Fruit fly (Drosophila melanogaster) whole organism, embryonic: ENCODE measurements around the gene Cep164.

Source experiments
- Adf1 ChIP-seq: fragments of 200-800 bp; sonication (Bioruptor generic); IDR thresholded peaks from 2 replicates; pipeline ENCODE4 v1.3.6; 2022; ENCODE audit warnings: missing biosample characterization, missing genetic modification characterization
- Atf3 ChIP-seq: fragments of 200-800 bp; sonication (Bioruptor generic); optimal IDR thresholded peaks from 3 replicates; lab custom pipeline; 2016; ENCODE audit warnings: missing biosample characterization, missing genetic modification characterization
- B-H2 ChIP-seq: fragments of 200-800 bp; sonication (Bioruptor generic); optimal IDR thresholded peaks from 2 replicates; lab custom pipeline; 2018; ENCODE audit warnings: missing biosample characterization, mild to moderate bottlenecking, missing genetic modification characterization
- CG12391 ChIP-seq: fragments of 200-800 bp; sonication (Bioruptor generic); optimal IDR thresholded peaks from 3 replicates; lab custom pipeline; 2018; ENCODE audit warnings: missing biosample characterization, mild to moderate bottlenecking, missing genetic modification characterization, moderate library complexity
- CG12744 ChIP-seq: fragments of 200-800 bp; sonication (Bioruptor generic); optimal IDR thresholded peaks from 2 replicates; lab custom pipeline; 2016; ENCODE audit warnings: missing biosample characterization, missing genetic modification characterization
- CG15073 ChIP-seq: fragments of 200-800 bp; sonication (Bioruptor generic); optimal IDR thresholded peaks from 2 replicates; lab custom pipeline; 2016; ENCODE audit warnings: missing biosample characterization, missing genetic modification characterization
- CG1603 ChIP-seq: fragments of 200-800 bp; sonication (Bioruptor generic); optimal IDR thresholded peaks from 2 replicates; lab custom pipeline; 2019; ENCODE audit warnings: missing biosample characterization, mild to moderate bottlenecking, missing genetic modification characterization, moderate library complexity
- CG17612 ChIP-seq: fragments of 200-800 bp; sonication (Bioruptor generic); IDR thresholded peaks from 2 replicates; pipeline ENCODE4 v1.3.6; 2022; ENCODE audit warnings: missing biosample characterization, missing genetic modification characterization
- CG17912 ChIP-seq: fragments of 200-800 bp; sonication (Bioruptor generic); optimal IDR thresholded peaks from 2 replicates; lab custom pipeline; 2018; ENCODE audit warnings: missing biosample characterization, mild to moderate bottlenecking, missing genetic modification characterization
- CG2678 ChIP-seq: fragments of 200-800 bp; sonication (Bioruptor generic); optimal IDR thresholded peaks from 3 replicates; lab custom pipeline; 2019; ENCODE audit warnings: missing biosample characterization, mild to moderate bottlenecking, missing genetic modification characterization, moderate library complexity
- CG30431 ChIP-seq: fragments of 200-800 bp; sonication (Bioruptor generic); optimal IDR thresholded peaks from 2 replicates; lab custom pipeline; 2017; ENCODE audit warnings: missing biosample characterization, missing genetic modification characterization
- CG4707 ChIP-seq: fragments of 200-800 bp; sonication (Bioruptor generic); optimal IDR thresholded peaks from 2 replicates; lab custom pipeline; 2018; ENCODE audit warnings: missing biosample characterization, mild to moderate bottlenecking, missing genetic modification characterization, moderate library complexity
- CG4820 ChIP-seq: fragments of 200-800 bp; sonication (Bioruptor generic); optimal IDR thresholded peaks from 3 replicates; lab custom pipeline; 2016; ENCODE audit warnings: missing biosample characterization, missing genetic modification characterization
- CG7928 ChIP-seq: fragments of 200-800 bp; sonication (Bioruptor generic); optimal IDR thresholded peaks from 2 replicates; lab custom pipeline; 2017; ENCODE audit warnings: missing biosample characterization, mild to moderate bottlenecking, missing genetic modification characterization
- CG7987 ChIP-seq: fragments of 200-800 bp; sonication (Bioruptor generic); optimal IDR thresholded peaks from 2 replicates; lab custom pipeline; 2018; ENCODE audit warnings: missing biosample characterization, mild to moderate bottlenecking, missing genetic modification characterization, moderate library complexity
- CG9817 ChIP-seq: fragments of 200-800 bp; sonication (Bioruptor generic); optimal IDR thresholded peaks from 2 replicates; lab custom pipeline; 2018; ENCODE audit warnings: missing biosample characterization, mild to moderate bottlenecking, missing genetic modification characterization, moderate library complexity
- CG9932 ChIP-seq: fragments of 200-800 bp; sonication (Bioruptor generic); IDR thresholded peaks from 2 replicates; pipeline ENCODE4 v1.3.6; 2022; ENCODE audit warnings: missing biosample characterization, missing genetic modification characterization
- CkIIα-i1 ChIP-seq: fragments of 200-800 bp; sonication (Bioruptor generic); IDR thresholded peaks from 2 replicates; pipeline ENCODE4 v1.3.6; 2022; ENCODE audit warnings: missing biosample characterization, missing genetic modification characterization
- Dad ChIP-seq: fragments of 200-800 bp; sonication (Bioruptor generic); optimal IDR thresholded peaks from 3 replicates; lab custom pipeline; 2016; ENCODE audit warnings: missing biosample characterization, missing genetic modification characterization
- Dref ChIP-seq: fragments of 200-800 bp; sonication (Bioruptor generic); IDR thresholded peaks from 2 replicates; pipeline ENCODE4 v1.3.6; 2022; ENCODE audit warnings: missing biosample characterization, missing genetic modification characterization
- E2f1 ChIP-seq: fragments of 200-800 bp; sonication (Bioruptor generic); IDR thresholded peaks from 2 replicates; pipeline ENCODE4 v1.3.6; 2022; ENCODE audit warnings: missing biosample characterization, missing genetic modification characterization
- ERR ChIP-seq: fragments of 200-800 bp; sonication (Bioruptor generic); optimal IDR thresholded peaks from 2 replicates; lab custom pipeline; 2016; ENCODE audit warnings: missing biosample characterization, missing genetic modification characterization
- Gug ChIP-seq: fragments of 200-800 bp; sonication (Bioruptor generic); IDR thresholded peaks from 4 replicates; pipeline ENCODE4 v1.3.6; 2022; ENCODE audit warnings: missing biosample characterization, missing genetic modification characterization
- HmgD ChIP-seq: fragments of 200-800 bp; sonication (Bioruptor generic); optimal IDR thresholded peaks from 3 replicates; lab custom pipeline; 2016; ENCODE audit warnings: missing biosample characterization, missing genetic modification characterization
- Max ChIP-seq: fragments of 200-800 bp; sonication (Bioruptor generic); optimal IDR thresholded peaks from 2 replicates; lab custom pipeline; 2016; ENCODE audit warnings: missing biosample characterization, mild to moderate bottlenecking, missing genetic modification characterization
- Mrtf ChIP-seq: fragments of 200-800 bp; sonication (Bioruptor generic); IDR thresholded peaks from 3 replicates; pipeline ENCODE4 v1.3.6; 2022; ENCODE audit warnings: missing biosample characterization, missing genetic modification characterization
- NfI ChIP-seq: fragments of 200-800 bp; sonication (Bioruptor generic); optimal IDR thresholded peaks from 3 replicates; lab custom pipeline; 2018; ENCODE audit warnings: missing biosample characterization, mild to moderate bottlenecking, missing genetic modification characterization, moderate library complexity
- Sry-β ChIP-seq: fragments of 200-800 bp; sonication (Bioruptor generic); optimal IDR thresholded peaks from 2 replicates; lab custom pipeline; 2018; ENCODE audit warnings: missing biosample characterization, mild to moderate bottlenecking, missing genetic modification characterization, moderate library complexity
- Tbp ChIP-seq: fragments of >200 bp; optimal IDR thresholded peaks from 2 replicates; lab custom pipeline; 2018; ENCODE audit warnings: missing biosample characterization, missing genetic modification characterization
- Trl ChIP-seq, 3 experiments: fragments of >200 bp in 2 of 3; fragments of 200-800 bp in 1 of 3; sonication (Bioruptor generic) in 1 of 3; optimal IDR thresholded peaks; 2 replicates in 1 of 3; 3 replicates in 2 of 3; lab custom pipeline; 2016 to 2017; ENCODE audit warnings: missing biosample characterization in 1 of 3, missing genetic modification characterization in 1 of 3
- Vsx1 ChIP-seq: fragments of 200-800 bp; sonication (Bioruptor generic); optimal IDR thresholded peaks from 2 replicates; lab custom pipeline; 2017; ENCODE audit warnings: missing biosample characterization, mild to moderate bottlenecking, missing genetic modification characterization, missing genetic modification reagents
- bsh ChIP-seq, 2 experiments: fragments of 200-800 bp; sonication (Bioruptor generic); optimal IDR thresholded peaks; 2 replicates each; lab custom pipeline; 2017 to 2018; ENCODE audit warnings: mild to moderate bottlenecking in 2 of 2, missing biosample characterization in 2 of 2, missing genetic modification characterization in 2 of 2, moderate library complexity in 1 of 2
- cg ChIP-seq: fragments of 200-800 bp; sonication (Bioruptor generic); optimal IDR thresholded peaks from 3 replicates; lab custom pipeline; 2019; ENCODE audit warnings: missing biosample characterization, mild to moderate bottlenecking, missing genetic modification characterization, moderate library complexity
- chm ChIP-seq: fragments of 200-800 bp; sonication (Bioruptor generic); IDR thresholded peaks from 2 replicates; pipeline ENCODE4 v1.3.6; 2022; ENCODE audit warnings: missing biosample characterization, missing genetic modification characterization
- ci ChIP-seq: fragments of 200-800 bp; sonication (Bioruptor generic); IDR thresholded peaks from 3 replicates; pipeline ENCODE4 v1.3.6; 2022; ENCODE audit warnings: missing biosample characterization, missing genetic modification characterization
- fd64A ChIP-seq: fragments of 200-800 bp; sonication (Bioruptor generic); optimal IDR thresholded peaks from 3 replicates; lab custom pipeline; 2018; ENCODE audit warnings: missing biosample characterization, mild to moderate bottlenecking, missing genetic modification characterization
- fru ChIP-seq: fragments of >200 bp; optimal IDR thresholded peaks from 2 replicates; lab custom pipeline; 2017
- grn ChIP-seq: fragments of 200-800 bp; sonication (Bioruptor generic); optimal IDR thresholded peaks from 3 replicates; lab custom pipeline; 2017; ENCODE audit warnings: missing biosample characterization, missing genetic modification characterization
- jumu ChIP-seq: fragments of 200-800 bp; sonication (Bioruptor generic); optimal IDR thresholded peaks from 3 replicates; lab custom pipeline; 2016; ENCODE audit warnings: missing biosample characterization, missing genetic modification characterization
- nerfin-2 ChIP-seq: fragments of 200-800 bp; sonication (Bioruptor generic); IDR thresholded peaks from 2 replicates; pipeline ENCODE4 v1.3.6; 2022; ENCODE audit warnings: missing biosample characterization, missing genetic modification characterization; ENCODE audit not compliant: partially characterized antibody
- odd ChIP-seq: fragments of 200-800 bp; sonication (Bioruptor generic); optimal IDR thresholded peaks from 2 replicates; lab custom pipeline; 2017; ENCODE audit warnings: missing biosample characterization, mild to moderate bottlenecking, missing genetic modification characterization
- pho ChIP-seq: fragments of 200-800 bp; sonication (Bioruptor generic); optimal IDR thresholded peaks from 2 replicates; lab custom pipeline; 2016; ENCODE audit warnings: missing biosample characterization, missing genetic modification characterization
- prd ChIP-seq, 3 experiments: fragments of >200 bp in 2 of 3; fragments of 200-800 bp in 1 of 3; sonication (Bioruptor generic) in 1 of 3; optimal IDR thresholded peaks in 2 of 3; IDR thresholded peaks in 1 of 3; 2 replicates in 2 of 3; 3 replicates in 1 of 3; pipeline versions ENCODE4 v1.3.6 to Lab custom; 2017 to 2022; ENCODE audit warnings: missing biosample characterization in 1 of 3, missing genetic modification characterization in 1 of 3
- ranshi ChIP-seq: fragments of 200-800 bp; sonication (Bioruptor generic); IDR thresholded peaks from 2 replicates; pipeline ENCODE4 v1.3.6; 2022; ENCODE audit warnings: missing biosample characterization, missing genetic modification characterization
- schlank ChIP-seq: fragments of 200-800 bp; sonication (Bioruptor generic); optimal IDR thresholded peaks from 2 replicates; lab custom pipeline; 2018; ENCODE audit warnings: missing biosample characterization, mild to moderate bottlenecking, missing genetic modification characterization
- sqz ChIP-seq: fragments of 200-800 bp; sonication (Bioruptor generic); optimal IDR thresholded peaks from 3 replicates; lab custom pipeline; 2018; ENCODE audit warnings: missing biosample characterization, mild to moderate bottlenecking, missing genetic modification characterization
- tgo ChIP-seq: fragments of 200-800 bp; sonication (Bioruptor generic); IDR thresholded peaks from 3 replicates; pipeline ENCODE4 v1.3.6; 2022; ENCODE audit warnings: missing biosample characterization, missing genetic modification characterization
- tup ChIP-seq: fragments of 200-800 bp; sonication (Bioruptor generic); optimal IDR thresholded peaks from 2 replicates; lab custom pipeline; 2016; ENCODE audit warnings: missing biosample characterization, mild to moderate bottlenecking, missing genetic modification characterization, moderate library complexity
- unc-4 ChIP-seq: fragments of 200-800 bp; sonication (Bioruptor generic); IDR thresholded peaks from 2 replicates; pipeline ENCODE4 v1.3.6; 2022; ENCODE audit warnings: missing biosample characterization, missing genetic modification characterization; ENCODE audit not compliant: partially characterized antibody
- vvl ChIP-seq: fragments of 200-800 bp; sonication (Bioruptor generic); IDR thresholded peaks from 2 replicates; pipeline ENCODE4 v1.3.6; 2022; ENCODE audit warnings: missing biosample characterization, missing genetic modification characterization

Gene Cep164

DNA sequence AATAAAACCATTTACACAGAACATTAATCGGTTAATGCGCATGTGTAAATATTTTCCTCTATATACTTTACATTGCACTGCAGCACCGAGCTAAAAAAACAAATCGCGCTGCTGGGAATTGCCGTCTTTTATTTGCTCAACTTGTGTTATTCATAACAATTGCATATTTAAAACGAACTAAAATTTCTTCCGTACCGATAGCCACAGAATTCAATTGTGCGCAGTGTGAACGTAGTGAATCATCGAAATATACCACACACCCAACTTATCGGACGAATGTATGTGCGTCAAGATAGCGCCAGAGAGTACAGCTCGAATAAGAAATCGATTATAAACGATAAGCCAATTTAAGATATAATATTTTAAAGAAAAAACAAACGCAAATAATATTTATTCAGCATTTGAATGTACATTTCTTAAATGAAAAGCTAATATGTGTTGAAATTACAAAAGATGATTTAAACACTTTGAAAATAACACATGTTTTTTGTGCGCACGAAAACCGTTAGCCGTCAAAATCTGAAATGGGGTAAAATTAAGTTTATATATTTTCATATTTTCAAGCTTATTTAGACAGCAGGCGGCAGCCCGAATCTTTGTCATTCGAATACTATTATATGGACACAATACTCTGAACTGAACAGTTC lies 22.9 kb upstream of the Cep164 start, which contains the start of the genes vap and CG12698 (continued):
- TF ChIP-seq CG17612 (GFP tag; lab: Robert Waterston, UW) (no peak), tup (no peak), sqz (GFP tag; lab: Kevin White, UChicago) (no peak), HmgD (no peak), Atf3 (GFP tag; lab: Kevin White, UChicago) (no peak), Dref (GFP tag; lab: Robert Waterston, UW) (peak; percentile 86), Trl (optimal IDR thresholded peaks at IDR 0.05; lab: Kevin White, UChicago) (no peak), Trl (GFP tag; optimal IDR thresholded peaks at IDR 0.05; lab: Kevin White, UChicago) (no peak), ranshi (no peak), CG9817 (tag; lab: Kevin White, UChicago) (no peak), NfI (GFP tag; lab: Kevin White, UChicago) (no peak), schlank (tag; lab: Kevin White, UChicago) (no peak), Dad (GFP tag; lab: Kevin White, UChicago) (no peak), nerfin-2 (GFP tag; lab: Robert Waterston, UW) (peak; percentile 55; the same call in 1 of the 2 replicates), CG7987 (GFP tag; lab: Kevin White, UChicago) (no peak), Sry-β (GFP tag; lab: Kevin White, UChicago) (no peak), CG17912 (no peak), pho (no peak), jumu (GFP tag; lab: Kevin White, UChicago) (no peak), CG12744 (GFP tag; lab: Kevin White, UChicago) (no peak), bsh (GFP tag; optimal IDR thresholded peaks at IDR 0.05; lab: Kevin White, UChicago) (no peak), Gug (GFP tag; lab: Robert Waterston, UW) (no peak), CkIIα-i1 (GFP tag; lab: Robert Waterston, UW) (no peak), CG7928 (GFP tag; lab: Kevin White, UChicago) (no peak), odd (no peak), grn (GFP tag; lab: Kevin White, UChicago) (no peak), unc-4 (GFP tag; lab: Robert Waterston, UW) (peak; percentile 59), vvl (GFP tag; lab: Robert Waterston, UW) (no peak), fru (lab: Kevin White, UChicago) (no peak), ci (GFP tag; lab: Robert Waterston, UW) (no peak), Adf1 (GFP tag; lab: Robert Waterston, UW) (no peak), CG1603 (peak; percentile 100), CG15073 (GFP tag; lab: Kevin White, UChicago) (no peak), ERR (GFP tag; lab: Kevin White, UChicago) (no peak), Tbp (GFP tag; lab: Kevin White, UChicago) (no peak), fd64A (GFP tag; lab: Kevin White, UChicago) (no peak), CG9932 (GFP tag; lab: Robert Waterston, UW) (no peak), Vsx1 (GFP tag; lab: Kevin White, UChicago) (no peak), CG4820 (GFP tag; lab: Kevin White, UChicago) (no peak), cg (GFP tag; lab: Kevin White, UChicago) (no peak), B-H2 (GFP tag; lab: Kevin White, UChicago) (no peak), CG30431 (no peak), CG4707 (GFP tag; lab: Kevin White, UChicago) (no peak), CG12391 (tag; lab: Kevin White, UChicago) (peak; percentile 43), E2f1 (GFP tag; lab: Robert Waterston, UW) (no peak), CG2678 (no peak), Max (GFP tag; lab: Kevin White, UChicago) (no peak), Mrtf (GFP tag; lab: Robert Waterston, UW) (no peak), chm (GFP tag; lab: Robert Waterston, UW) (no peak), tgo (GFP tag; lab: Robert Waterston, UW) (no peak), prd (optimal IDR thresholded peaks at IDR 0.05; lab: Kevin White, UChicago) (no peak), prd (GFP tag; IDR thresholded peaks at IDR 0.05; lab: Robert Waterston, UW) (no peak)
